Worm (Caenorhabditis elegans): ENCODE data around the gene T12G3.6.

ce11 chrIV:12046524-12047203 lies 15.6 kb upstream of the T12G3.6 start, which contains the start of gene T12G3.2:
- TF ChIP-seq W03F9.2 (tag; optimal IDR thresholded peaks at IDR 0.05) (no peak), him-1 (tag; optimal IDR thresholded peaks at IDR 0.05) (no peak)
